Fruit fly (Drosophila melanogaster) S2 (cell line): ENCODE measurements around the gene CG11052.

ENCODE experiments used
- CG8478 ChIP-seq: fragments of >200 bp; optimal IDR thresholded peaks from 2 replicates; lab custom pipeline; 2018
- CTCF ChIP-seq, 2 experiments: fragments of >200 bp; optimal IDR thresholded peaks; 2 replicates each; lab custom pipeline; 2018

DNA sequence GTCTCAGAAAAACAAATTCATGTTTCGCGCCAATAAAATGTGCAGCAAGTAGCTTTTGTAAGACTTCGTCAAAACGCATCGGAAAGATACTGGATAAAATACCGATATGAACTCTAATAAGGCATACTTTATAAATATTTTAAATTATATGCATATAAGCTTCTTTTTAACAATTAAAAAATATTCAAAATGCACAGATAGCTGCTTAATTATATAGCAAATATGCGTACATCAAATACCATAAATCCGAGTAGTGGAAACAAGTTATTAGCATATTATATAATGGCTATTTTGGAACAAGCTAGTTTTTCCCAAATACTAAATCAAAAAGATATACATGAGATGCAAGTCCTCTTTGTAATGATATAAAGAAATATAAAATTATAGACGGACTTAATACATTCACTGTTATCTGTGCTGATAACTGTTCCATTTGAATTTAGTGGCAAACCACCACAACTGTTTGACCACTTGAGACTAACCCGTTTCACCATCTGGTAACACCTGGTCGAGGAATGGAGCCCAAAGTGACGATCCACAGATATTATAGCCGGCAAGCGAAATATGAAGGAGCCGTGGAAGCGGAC, 9.5 kb downstream of the CG11052 start, which contains the start of gene PIG-H:
- TF ChIP-seq CG8478 (lab: Kevin White, UChicago) (no peak), CTCF (optimal IDR thresholded peaks at IDR 0.05; lab: Kevin White, UChicago) (no peak)
